Worm (Caenorhabditis elegans): ENCODE measurements around the gene Y27F2A.9.
"Not testable (repeated sequence)": the region's sequence is repeated elsewhere in the genome, so short reads cannot be mapped to it uniquely, and the experiment has no call there.

Y27F2A.9 gene

ce11 chrII:3195739-3196138 lies 4.3 kb upstream of the Y27F2A.9 start:
- TF ChIP-seq ceh-16 (tag; optimal IDR thresholded peaks at IDR 0.05) (no peak), zag-1 (tag; optimal IDR thresholded peaks at IDR 0.05) (no peak), mdl-1 (tag; optimal IDR thresholded peaks at IDR 0.05) (no peak), Y55F3AM.14 (GFP tag; optimal IDR thresholded peaks at IDR 0.05) (no peak), ZK546.5 (tag; optimal IDR thresholded peaks at IDR 0.05) (no peak), aly-2 (tag; optimal IDR thresholded peaks at IDR 0.05) (no peak), ztf-1 (GFP tag; conservative IDR thresholded peaks at IDR 0.05) (no peak)

ce11 chrII:3189038-3189437 lies 2.4 kb downstream of the Y27F2A.9 start, which contains the start of gene Y27F2A.11:
Gene Y27F2A.11, plus strand, starts transcription at chrII:3189338.
- TF ChIP-seq zag-1, snpc-4, ztf-11 (tag; optimal IDR thresholded peaks at IDR 0.05): not testable (repeated sequence)

- TF ChIP-seq egl-27 (tag; optimal IDR thresholded peaks at IDR 0.05): no peak
- no peak for TF ChIP-seq blmp-1 (tag; optimal IDR thresholded peaks at IDR 0.05; ENCODE audit: insufficient read depth)
- TF ChIP-seq nhr-6 (tag; optimal IDR thresholded peaks at IDR 0.05): no peak
- TF ChIP-seq ama-1 (optimal IDR thresholded peaks at IDR 0.05): no peak
- TF ChIP-seq nhr-237 (tag; optimal IDR thresholded peaks at IDR 0.05): no peak
- TF ChIP-seq aly-2 (tag; optimal IDR thresholded peaks at IDR 0.05): no peak
- no peak for TF ChIP-seq elt-1 (tag; optimal IDR thresholded peaks at IDR 0.05)
Measured at ce11 chrII:3185848-3186247, 5.6 kb downstream of the Y27F2A.9 start.

ce11 chrII:3184858-3185257 lies 6.6 kb downstream of the Y27F2A.9 start, which contains the start of gene sri-78:
Gene sri-78, plus strand, starts transcription at chrII:3185158.
- not testable (repeated sequence) for TF ChIP-seq nhr-6, nhr-23, gmeb-1 (tag; optimal IDR thresholded peaks at IDR 0.05)

ce11 chrII:3183300-3183840 lies 8.1 kb downstream of the Y27F2A.9 start, which contains the start of the genes Y27F2A.6 and Y27F2A.8:
Gene Y27F2A.6, minus strand, starts transcription at chrII:3183400.
Gene Y27F2A.8, plus strand, starts transcription at chrII:3183790.
- not testable (repeated sequence) for TF ChIP-seq sma-9 (GFP tag; optimal IDR thresholded peaks at IDR 0.05); sma-9 (tag; optimal IDR thresholded peaks at IDR 0.05); unc-39 (tag; optimal IDR thresholded peaks at IDR 0.05); F13H6.1 (tag; optimal IDR thresholded peaks at IDR 0.05)

- not testable (repeated sequence) for TF ChIP-seq ztf-1 (GFP tag; conservative IDR thresholded peaks at IDR 0.05); nhr-25 (tag; optimal IDR thresholded peaks at IDR 0.05); nhr-77 (tag; optimal IDR thresholded peaks at IDR 0.05)
Measured at ce11 chrII:3177663-3178062, 13.8 kb downstream of the Y27F2A.9 start, which contains the start of gene sri-40. Gene sri-40, plus strand, starts transcription at chrII:3177963.

ce11 chrII:3172176-3172575 lies 19.3 kb downstream of the Y27F2A.9 start, which contains the start of gene Y27F2A.10:
Gene Y27F2A.10, minus strand, starts transcription at chrII:3172276.
- no peak for TF ChIP-seq snpc-4 (tag; optimal IDR thresholded peaks at IDR 0.05)
- TF ChIP-seq fos-1 (tag; optimal IDR thresholded peaks at IDR 0.05): no peak
- TF ChIP-seq F13H6.1 (tag; optimal IDR thresholded peaks at IDR 0.05): no peak
- no peak for TF ChIP-seq lsy-2 (tag; optimal IDR thresholded peaks at IDR 0.05)
- TF ChIP-seq lin-11 (tag; optimal IDR thresholded peaks at IDR 0.05): no peak
- no peak for TF ChIP-seq skn-1 (tag; optimal IDR thresholded peaks at IDR 0.05)
- TF ChIP-seq nhr-129 (tag; optimal IDR thresholded peaks at IDR 0.05): no peak
- TF ChIP-seq mab-5 (tag; optimal IDR thresholded peaks at IDR 0.05): no peak
- TF ChIP-seq crh-2 (tag; optimal IDR thresholded peaks at IDR 0.05): no peak
- no peak for TF ChIP-seq lin-39 (tag; optimal IDR thresholded peaks at IDR 0.05)
- TF ChIP-seq peb-1 (tag; optimal IDR thresholded peaks at IDR 0.05): no peak
- no peak for TF ChIP-seq mdl-1 (tag; optimal IDR thresholded peaks at IDR 0.05)
